Worm (Caenorhabditis elegans) whole organism, early embryonic: Measurements from ENCODE around the gene fig-1.

ENCODE experiments used
- B0310.2 ChIP-seq: sonication (generic microtip); optimal IDR thresholded peaks from 2 replicates; lab custom pipeline; 2016; ENCODE audit warnings: mild to moderate bottlenecking, missing genetic modification characterization, missing compliant biosample characterization
- F13C5.2 ChIP-seq: sonication (generic microtip); optimal IDR thresholded peaks from 2 replicates; lab custom pipeline; 2017; ENCODE audit warnings: mild to moderate bottlenecking, missing genetic modification characterization, inconsistent platforms, missing compliant biosample characterization
- aly-1 ChIP-seq: sonication (generic microtip); optimal IDR thresholded peaks from 2 replicates; lab custom pipeline; 2016; ENCODE audit warnings: missing genetic modification characterization, missing compliant biosample characterization
- ama-1 ChIP-seq: fragments of 150-350 bp; optimal IDR thresholded peaks from 2 replicates; lab custom pipeline; 2014
- ceh-13 ChIP-seq: fragments of 200-800 bp; sonication (Bioruptor generic); optimal IDR thresholded peaks from 2 replicates; lab custom pipeline; 2018; ENCODE audit warnings: mild to moderate bottlenecking, missing genetic modification characterization, missing compliant biosample characterization
- ceh-36 ChIP-seq: sonication (generic microtip); optimal IDR thresholded peaks from 2 replicates; lab custom pipeline; 2016; ENCODE audit warnings: missing genetic modification characterization, inconsistent platforms, missing compliant biosample characterization
- ets-7 ChIP-seq: sonication (generic microtip); optimal IDR thresholded peaks from 2 replicates; lab custom pipeline; 2016; ENCODE audit warnings: missing genotype, missing genetic modification characterization, missing compliant biosample characterization
- flt-1 ChIP-seq: fragments of 200-800 bp; sonication (Bioruptor generic); IDR thresholded peaks from 2 replicates; pipeline ENCODE4 v1.3.6; 2022; ENCODE audit warnings: missing genetic modification characterization, missing compliant biosample characterization
- hmbx-1 ChIP-seq: sonication (generic microtip); optimal IDR thresholded peaks from 2 replicates; lab custom pipeline; 2016; ENCODE audit warnings: mild to moderate bottlenecking, missing genetic modification characterization, missing compliant biosample characterization
- hmg-4 ChIP-seq: fragments of 200-800 bp; sonication (Bioruptor generic); optimal IDR thresholded peaks from 2 replicates; lab custom pipeline; 2018; ENCODE audit warnings: mild to moderate bottlenecking, missing genetic modification characterization, missing compliant biosample characterization
- hnd-1 ChIP-seq: sonication (generic microtip); optimal IDR thresholded peaks from 2 replicates; lab custom pipeline; 2016; ENCODE audit warnings: missing genetic modification characterization, missing compliant biosample characterization
- pes-1 ChIP-seq: fragments of 200-800 bp; sonication (Bioruptor generic); IDR thresholded peaks from 2 replicates; pipeline ENCODE4 v1.3.6; 2022; ENCODE audit warnings: missing genetic modification reagents, missing genetic modification characterization, missing compliant biosample characterization
- scrt-1 ChIP-seq: fragments of 200-800 bp; sonication (Bioruptor generic); IDR thresholded peaks from 2 replicates; pipeline ENCODE4 v1.3.6; 2022; ENCODE audit warnings: missing genetic modification characterization, missing compliant biosample characterization
- sea-1 ChIP-seq: fragments of 200-800 bp; sonication (Bioruptor generic); conservative IDR thresholded peaks from 2 replicates; pipeline ENCODE4 v1.3.6; 2022; ENCODE audit warnings: missing genetic modification characterization, missing compliant biosample characterization
- tbx-11 ChIP-seq: fragments of 200-800 bp; sonication (Bioruptor generic); IDR thresholded peaks from 2 replicates; pipeline ENCODE4 v1.3.6; 2022; ENCODE audit warnings: missing genetic modification characterization, missing compliant biosample characterization
- tbx-37 ChIP-seq: fragments of 200-800 bp; sonication (Bioruptor generic); conservative IDR thresholded peaks from 2 replicates; pipeline ENCODE4 v1.3.6; 2022; ENCODE audit warnings: missing genetic modification reagents, missing genetic modification characterization, missing compliant biosample characterization
- tra-4 ChIP-seq: sonication (generic microtip); optimal IDR thresholded peaks from 2 replicates; lab custom pipeline; 2017; ENCODE audit warnings: missing genetic modification characterization, missing compliant biosample characterization

fig-1 gene

DNA sequence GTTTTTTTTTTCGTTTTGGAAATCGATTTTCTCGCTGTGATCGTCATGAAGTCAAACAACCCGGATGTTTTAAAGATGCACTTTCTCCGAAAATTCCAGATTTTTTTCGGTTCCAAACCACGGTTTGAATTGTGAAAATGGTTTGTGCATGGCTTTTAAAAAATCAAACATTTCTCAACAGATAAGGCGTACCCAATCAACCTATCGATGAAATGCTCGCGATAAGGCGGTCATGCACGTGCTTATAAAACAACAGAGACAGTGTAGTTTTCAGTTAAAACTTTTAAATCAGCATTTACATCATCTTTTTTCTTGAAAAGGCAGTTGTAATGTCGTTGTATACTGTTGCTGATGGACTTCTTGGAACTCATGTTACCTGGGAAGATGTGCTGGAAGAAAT lies 48.6 kb downstream of the fig-1 start, which contains the start of gene F58B4.5:
Gene F58B4.5, plus strand, starts transcription at position 283 of the 400 bp plus-strand sequence.
- no peak for TF ChIP-seq flt-1
- no peak for TF ChIP-seq aly-1 (tag; lab: Kevin White, UChicago)
- no peak for TF ChIP-seq tbx-11 (GFP tag; lab: Robert Waterston, UW)
- TF ChIP-seq hnd-1 (tag; lab: Kevin White, UChicago), result no peak
- TF ChIP-seq tra-4 (tag; lab: Kevin White, UChicago), result no peak
- TF ChIP-seq B0310.2 (tag; lab: Kevin White, UChicago), result no peak
- no peak for TF ChIP-seq tbx-37 (GFP tag; lab: Robert Waterston, UW)
- no peak for TF ChIP-seq sea-1
- TF ChIP-seq hmg-4 (GFP tag; lab: Kevin White, UChicago), result no peak
- no peak for TF ChIP-seq hmbx-1 (tag; lab: Kevin White, UChicago)
- TF ChIP-seq ceh-36 (tag; lab: Kevin White, UChicago), result no peak
- TF ChIP-seq F13C5.2 (tag; lab: Kevin White, UChicago), result no peak
- no peak for TF ChIP-seq ama-1 (lab: Kevin White, UChicago)
- no peak for TF ChIP-seq ets-7 (tag; lab: Kevin White, UChicago)
- TF ChIP-seq ceh-13 (GFP tag; lab: Kevin White, UChicago), result no peak
- no peak for TF ChIP-seq pes-1
- no peak for TF ChIP-seq scrt-1 (GFP tag; lab: Robert Waterston, UW)

DNA sequence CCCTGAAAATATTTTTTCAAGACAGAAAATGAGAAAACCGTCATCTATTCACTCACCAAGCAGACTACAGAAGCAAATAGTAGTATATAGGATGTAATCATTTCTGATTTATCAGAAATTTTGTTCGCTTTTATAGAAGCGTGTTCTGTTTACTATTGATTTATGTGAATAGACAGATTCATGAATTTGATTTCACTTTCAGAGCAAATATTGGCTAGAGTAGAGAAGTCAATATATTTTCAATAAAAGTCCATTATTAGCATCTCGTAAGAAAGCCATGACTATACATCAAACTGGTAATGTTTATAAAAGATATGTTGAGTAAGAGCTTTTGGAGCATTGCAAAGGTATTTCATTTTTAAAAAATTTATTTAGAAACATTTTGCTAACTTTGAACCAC lies 49.8 kb downstream of the fig-1 start, which contains the start of gene scvp-1:
Gene scvp-1, minus strand, starts transcription at position 101 of the 400 bp plus-strand sequence.
- TF ChIP-seq hnd-1 (tag; lab: Kevin White, UChicago) (no peak), tbx-37 (GFP tag; lab: Robert Waterston, UW) (no peak), ama-1 (lab: Kevin White, UChicago) (no peak), F13C5.2 (tag; lab: Kevin White, UChicago) (no peak)

DNA sequence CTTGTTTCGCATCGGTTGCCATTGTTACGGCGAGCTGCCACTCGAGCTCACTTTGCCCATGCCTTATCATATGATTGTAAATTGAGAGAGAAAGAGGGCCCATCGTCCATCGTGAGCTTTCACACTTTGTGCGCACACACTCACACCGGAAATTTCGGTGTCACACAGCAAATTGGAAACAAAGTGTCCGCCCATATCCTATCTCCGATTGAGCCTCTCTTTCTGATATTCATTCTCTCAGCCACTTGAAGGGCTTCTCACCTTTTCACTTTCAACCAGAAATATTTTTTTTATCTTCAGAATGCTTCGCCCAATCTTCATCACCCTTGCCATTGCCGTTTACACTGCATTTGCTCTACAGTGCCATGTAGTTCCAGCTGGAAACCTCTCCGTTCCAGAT lies 51.5 kb downstream of the fig-1 start, which contains the start of gene F58B4.3:
Gene F58B4.3, plus strand, starts transcription at position 301 of the 400 bp plus-strand sequence.
- TF ChIP-seq hnd-1 (tag; lab: Kevin White, UChicago) (no peak), tbx-11 (GFP tag; lab: Robert Waterston, UW) (no peak), ceh-36 (tag; lab: Kevin White, UChicago) (no peak), pes-1 (no peak), F13C5.2 (tag; lab: Kevin White, UChicago) (no peak), tbx-37 (GFP tag; lab: Robert Waterston, UW) (no peak), ceh-13 (GFP tag; lab: Kevin White, UChicago) (no peak), scrt-1 (GFP tag; lab: Robert Waterston, UW) (no peak), hmg-4 (GFP tag; lab: Kevin White, UChicago) (no peak), ama-1 (lab: Kevin White, UChicago) (no peak), flt-1 (no peak), tra-4 (tag; lab: Kevin White, UChicago) (no peak), hmbx-1 (tag; lab: Kevin White, UChicago) (no peak), B0310.2 (tag; lab: Kevin White, UChicago) (no peak), sea-1 (no peak), ets-7 (tag; lab: Kevin White, UChicago) (no peak), aly-1 (tag; lab: Kevin White, UChicago) (no peak)

DNA sequence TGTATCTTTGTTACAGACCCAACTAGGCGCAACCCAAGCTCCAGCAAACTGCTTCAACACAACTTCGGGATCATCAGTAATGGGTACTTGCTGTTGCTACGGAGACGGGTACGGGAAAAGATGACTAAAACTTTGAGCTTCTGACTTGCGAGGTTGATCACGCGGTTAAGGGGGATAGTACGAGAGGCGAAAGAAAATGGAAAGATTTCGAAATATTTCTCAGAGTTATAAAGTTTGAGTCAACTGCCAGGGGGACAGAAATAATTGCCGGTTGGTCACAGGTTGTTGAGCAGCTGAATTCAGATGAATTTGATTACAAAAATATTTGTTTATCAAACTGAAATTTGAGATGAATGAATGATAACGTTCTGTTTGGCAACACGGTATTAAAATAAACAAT lies 55.4 kb downstream of the fig-1 start:
- no peak for TF ChIP-seq tra-4 (tag; lab: Kevin White, UChicago)

DNA sequence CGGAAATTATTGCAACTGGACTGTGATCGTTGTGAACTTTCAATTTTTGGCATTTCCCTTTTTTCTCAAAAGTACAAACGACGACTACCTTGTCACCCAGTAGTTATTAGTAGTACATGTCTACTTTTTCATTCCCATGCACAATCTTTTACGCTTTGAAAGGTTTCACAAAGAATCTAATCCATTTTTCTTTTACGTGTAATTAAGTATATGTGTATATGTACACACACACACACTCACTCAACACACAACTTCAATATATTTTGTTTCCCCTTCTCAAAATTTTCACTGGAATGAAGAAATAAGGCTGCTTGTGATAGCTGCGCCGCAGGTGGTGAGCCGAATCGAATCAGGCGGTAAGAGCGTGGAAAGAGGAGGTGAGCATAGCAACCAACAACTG lies 56.3 kb downstream of the fig-1 start, which contains the start of gene F58B4.6:
Gene F58B4.6, plus strand, starts transcription at position 301 of the 400 bp plus-strand sequence.
- TF ChIP-seq ets-7 (tag; lab: Kevin White, UChicago) (no peak), tra-4 (tag; lab: Kevin White, UChicago) (no peak), ama-1 (lab: Kevin White, UChicago) (no peak), hmg-4 (GFP tag; lab: Kevin White, UChicago) (no peak), B0310.2 (tag; lab: Kevin White, UChicago) (no peak), hmbx-1 (tag; lab: Kevin White, UChicago) (no peak), hnd-1 (tag; lab: Kevin White, UChicago) (no peak), ceh-36 (tag; lab: Kevin White, UChicago) (no peak), scrt-1 (GFP tag; lab: Robert Waterston, UW) (no peak), F13C5.2 (tag; lab: Kevin White, UChicago) (no peak), sea-1 (no peak), flt-1 (no peak), aly-1 (tag; lab: Kevin White, UChicago) (no peak), tbx-37 (GFP tag; lab: Robert Waterston, UW) (no peak), pes-1 (no peak), ceh-13 (GFP tag; lab: Kevin White, UChicago) (no peak), tbx-11 (GFP tag; lab: Robert Waterston, UW) (no peak)

DNA sequence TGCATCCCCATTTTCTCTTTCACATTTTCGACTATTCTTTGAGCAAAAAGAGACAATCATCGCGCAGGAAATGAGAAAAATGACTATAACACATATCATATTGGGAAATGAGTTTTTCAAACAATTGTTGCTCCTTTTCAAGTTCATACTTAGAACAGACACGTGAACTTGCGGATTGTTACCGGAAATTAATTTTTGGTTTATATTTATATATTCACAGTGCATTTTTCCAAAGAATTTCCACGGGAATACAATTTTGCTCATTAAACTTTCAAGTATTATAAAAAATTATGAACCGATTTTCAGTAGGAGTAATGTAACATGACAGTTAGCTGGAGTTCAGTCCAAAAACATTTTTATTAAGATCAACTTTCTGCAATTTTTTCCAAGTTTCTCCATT lies 57.8 kb downstream of the fig-1 start, which contains the start of gene F58B4.7:
Gene F58B4.7, minus strand, starts transcription at position 101 of the 400 bp plus-strand sequence.
- TF ChIP-seq hnd-1 (tag; lab: Kevin White, UChicago) (no peak), B0310.2 (tag; lab: Kevin White, UChicago) (no peak), ceh-13 (GFP tag; lab: Kevin White, UChicago) (no peak)

DNA sequence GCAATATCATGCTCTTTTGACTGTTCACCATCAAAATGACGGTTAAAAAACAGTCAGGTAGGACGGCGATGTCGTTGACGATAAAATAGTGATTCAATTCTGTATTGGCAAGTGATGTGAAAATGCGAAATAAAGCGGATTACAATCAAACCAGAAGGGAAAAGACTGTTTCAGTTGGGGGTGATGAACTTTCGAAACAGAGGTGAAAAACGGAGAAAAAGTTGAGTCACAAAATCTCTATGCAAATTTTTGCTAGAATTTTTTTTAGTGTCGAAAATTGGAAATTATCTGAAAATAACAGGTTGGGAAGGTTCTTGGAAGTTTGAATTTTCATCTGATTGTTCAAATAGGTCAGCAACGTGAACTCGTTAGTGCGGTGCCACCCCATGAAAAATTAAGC lies 59.3 kb downstream of the fig-1 start, which contains the start of gene nas-31:
Gene nas-31, minus strand, starts transcription at position 101 of the 400 bp plus-strand sequence.
- TF ChIP-seq hnd-1 (tag; lab: Kevin White, UChicago) (no peak), tbx-37 (GFP tag; lab: Robert Waterston, UW) (no peak), scrt-1 (GFP tag; lab: Robert Waterston, UW) (no peak), B0310.2 (tag; lab: Kevin White, UChicago) (no peak), tra-4 (tag; lab: Kevin White, UChicago) (no peak), flt-1 (no peak), aly-1 (tag; lab: Kevin White, UChicago) (no peak), F13C5.2 (tag; lab: Kevin White, UChicago) (no peak), hmbx-1 (tag; lab: Kevin White, UChicago) (no peak), ceh-36 (tag; lab: Kevin White, UChicago) (no peak), pes-1 (no peak), ets-7 (tag; lab: Kevin White, UChicago) (no peak)
